Worm (Caenorhabditis elegans) whole organism, L1 larva: Measurements from ENCODE around the gene F11D5.7.

ENCODE experiments used
- mef-2 ChIP-seq: fragments of 150-350 bp; optimal IDR thresholded peaks from 2 replicates; lab custom pipeline; 2014; ENCODE audit warnings: missing biosample characterization, missing genetic modification characterization
- pqm-1 ChIP-seq: sonication (generic microtip); optimal IDR thresholded peaks from 3 replicates; lab custom pipeline; 2017; ENCODE audit warnings: missing biosample characterization, missing genetic modification characterization
- zag-1 ChIP-seq: fragments of 150-350 bp; optimal IDR thresholded peaks from 2 replicates; lab custom pipeline; 2014; ENCODE audit warnings: missing biosample characterization, missing genetic modification characterization

DNA sequence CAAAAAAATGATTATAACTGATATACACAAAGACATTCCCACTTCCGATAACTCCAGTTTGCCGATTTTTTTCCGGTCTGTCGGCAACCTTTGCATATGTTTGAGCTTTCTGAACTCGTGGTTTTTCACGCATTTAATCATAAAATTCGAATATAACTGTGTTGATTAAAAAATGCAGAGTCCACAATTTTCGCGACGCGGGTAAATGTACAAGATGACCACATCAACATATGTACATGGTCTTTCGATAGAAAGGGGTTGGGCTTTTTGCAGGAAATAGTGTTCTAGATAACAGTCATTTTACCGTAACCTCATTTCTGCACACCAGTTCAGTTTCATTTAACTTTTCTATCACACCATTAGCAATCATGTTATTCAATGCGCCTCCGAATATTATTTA, 21.9 kb upstream of the F11D5.7 start, which contains the start of gene K09C4.5:
- TF ChIP-seq zag-1 (tag; lab: Kevin White, UChicago) (no peak), mef-2 (tag; lab: Kevin White, UChicago) (no peak), pqm-1 (tag; lab: Kevin White, UChicago) (no peak)
